Worm (Caenorhabditis elegans) whole organism, L2 larva: ENCODE measurements around the gene srv-17.

Experiments used
- lsy-2 ChIP-seq, 2 experiments: fragments of 150-350 bp in 1 of 2; sonication (generic microtip) in 1 of 2; optimal IDR thresholded peaks; 2 replicates each; lab custom pipeline; 2014 to 2017; ENCODE audit warnings: missing biosample characterization in 2 of 2, missing genetic modification characterization in 2 of 2
- nhr-77 ChIP-seq: fragments of 150-350 bp; optimal IDR thresholded peaks from 2 replicates; lab custom pipeline; 2014; ENCODE audit warnings: missing biosample characterization, missing genetic modification characterization

- TF ChIP-seq nhr-77 (no peak), lsy-2 (tag; optimal IDR thresholded peaks at IDR 0.05; lab: Kevin White, UChicago) (no peak)
Measured at ce11 chrIV:5859876-5860275, 10.1 kb downstream of the srv-17 start, which contains the start of gene C06E7.4.
